Worm (Caenorhabditis elegans): ENCODE measurements around the gene nlp-35.

nlp-35 gene

DNA sequence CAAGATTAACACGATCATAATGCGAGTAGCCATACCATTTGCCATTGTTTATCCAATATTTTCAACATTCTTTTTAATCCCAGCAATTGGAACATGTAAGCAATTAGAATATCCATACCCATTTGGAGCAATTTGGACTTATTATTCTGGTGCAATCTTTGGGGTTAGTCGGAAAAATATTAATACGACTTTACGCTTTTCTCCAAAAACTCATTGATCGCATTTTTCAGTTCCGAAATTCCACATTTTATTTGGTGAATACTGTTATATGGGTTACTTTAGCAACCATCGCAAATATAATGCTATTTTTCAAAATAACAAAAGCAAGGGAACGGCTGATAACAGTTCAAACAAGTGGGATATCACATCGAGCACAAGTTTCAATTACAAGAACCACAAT, 31.9 kb downstream of the nlp-35 start:
- TF ChIP-seq ztf-18 (tag; optimal IDR thresholded peaks at IDR 0.05) (no peak), hlh-12 (tag; optimal IDR thresholded peaks at IDR 0.05) (no peak), ZK185.1 (tag; optimal IDR thresholded peaks at IDR 0.05; ENCODE audit: poor library complexity, severe bottlenecking) (no peak), nhr-27 (tag; optimal IDR thresholded peaks at IDR 0.05) (no peak), Y56A3A.18 (GFP tag; IDR thresholded peaks at IDR 0.05) (no peak), sdz-38 (tag; optimal IDR thresholded peaks at IDR 0.05) (no peak), F22D6.2 (tag; optimal IDR thresholded peaks at IDR 0.05) (no peak), ztf-26 (tag; optimal IDR thresholded peaks at IDR 0.05) (no peak), lin-26 (GFP tag; IDR thresholded peaks at IDR 0.05) (no peak), sea-2 (GFP tag; IDR thresholded peaks at IDR 0.05) (no peak), hmg-1.2 (GFP tag; IDR thresholded peaks at IDR 0.05) (no peak), ztf-22 (GFP tag; optimal IDR thresholded peaks at IDR 0.05) (no peak), rec-8 (tag; optimal IDR thresholded peaks at IDR 0.05) (no peak), madf-10 (tag; optimal IDR thresholded peaks at IDR 0.05) (no peak)

DNA sequence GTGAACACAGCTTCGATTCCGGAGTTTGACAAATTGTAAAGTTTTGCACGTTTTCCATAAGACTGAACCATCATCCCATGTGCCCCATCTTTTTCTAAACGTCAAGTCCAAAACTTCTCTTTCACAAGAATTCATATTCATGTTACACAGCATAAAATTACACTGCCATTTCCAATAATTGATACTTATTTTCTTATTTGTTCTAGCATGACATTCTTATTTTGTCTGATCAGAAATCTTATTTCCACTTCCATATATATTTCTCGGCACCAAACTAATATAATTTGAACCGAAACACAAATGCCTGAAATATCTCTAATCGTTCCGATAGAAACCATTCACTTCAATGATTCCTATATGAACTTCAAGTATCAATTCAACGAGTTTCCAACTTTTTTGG, 32.8 kb downstream of the nlp-35 start, which contains the start of gene sru-2:
sru-2 (plus strand) TSS at position 301 of the 400 bp plus-strand sequence.
- TF ChIP-seq B0019.2 (GFP tag; conservative IDR thresholded peaks at IDR 0.05): no peak
- TF ChIP-seq dox-1 (GFP tag; IDR thresholded peaks at IDR 0.05): no peak
- TF ChIP-seq C06A6.2 (GFP tag; conservative IDR thresholded peaks at IDR 0.05): no peak
- no peak for TF ChIP-seq F57C9.4 (tag; optimal IDR thresholded peaks at IDR 0.05)
- TF ChIP-seq aptf-3 (GFP tag; IDR thresholded peaks at IDR 0.05): no peak
- no peak for TF ChIP-seq attf-3 (GFP tag; conservative IDR thresholded peaks at IDR 0.05)
- no peak for TF ChIP-seq ceh-27 (GFP tag; optimal IDR thresholded peaks at IDR 0.05)
- TF ChIP-seq die-1 (tag; optimal IDR thresholded peaks at IDR 0.05): no peak
- no peak for TF ChIP-seq F22D6.2 (tag; optimal IDR thresholded peaks at IDR 0.05)
- TF ChIP-seq tlf-1 (GFP tag; optimal IDR thresholded peaks at IDR 0.05): no peak
- no peak for TF ChIP-seq gei-17 (GFP tag; optimal IDR thresholded peaks at IDR 0.05)
- TF ChIP-seq tbp1 (GFP tag; optimal IDR thresholded peaks at IDR 0.05): no peak

DNA sequence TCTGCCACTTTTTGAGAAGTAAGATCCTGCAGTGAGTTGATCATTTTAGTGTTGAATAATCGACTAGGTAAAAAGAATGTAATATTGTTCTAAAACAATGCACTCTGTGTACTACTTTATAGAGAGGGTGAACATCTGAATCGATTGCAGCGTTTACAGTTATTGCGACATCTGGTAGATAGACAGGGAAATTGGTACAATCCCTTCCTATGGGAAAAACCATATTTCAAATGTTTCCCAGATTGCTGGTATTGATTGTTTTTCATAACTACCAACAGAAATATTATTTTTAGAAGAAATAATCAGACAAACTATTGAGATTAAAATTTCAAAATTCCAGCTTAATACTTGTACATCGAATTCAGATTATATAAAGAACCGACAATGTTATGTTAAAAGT, 33.7 kb downstream of the nlp-35 start, which contains the start of gene gadr-2:
gadr-2 (minus strand) TSS at position 101 of the 400 bp plus-strand sequence.
- no peak for TF ChIP-seq somi-1 (GFP tag; optimal IDR thresholded peaks at IDR 0.05)
- TF ChIP-seq nhr-27 (tag; optimal IDR thresholded peaks at IDR 0.05): no peak

- TF ChIP-seq sea-2 (GFP tag; IDR thresholded peaks at IDR 0.05): no peak
- TF ChIP-seq F22D6.2 (tag; optimal IDR thresholded peaks at IDR 0.05): no peak
- TF ChIP-seq nfyb-1 (GFP tag; IDR thresholded peaks at IDR 0.05): no peak
- TF ChIP-seq ztf-6 (GFP tag; IDR thresholded peaks at IDR 0.05): no peak
- no peak for TF ChIP-seq Y67H2A.10 (GFP tag; conservative IDR thresholded peaks at IDR 0.05)
Observed at ce11 chrIV:9480936-9481335, 37.8 kb downstream of the nlp-35 start, which contains the start of gene cng-3. TSS of gene cng-3 (minus strand) at chrIV:9481037.

- TF ChIP-seq ccch-3 (GFP tag; optimal IDR thresholded peaks at IDR 0.05) (peak; percentile 41), Y53G8AR.9 (GFP tag; conservative IDR thresholded peaks at IDR 0.05) (no peak; the same call in 1 of the 2 replicates), ceh-40 (GFP tag; IDR thresholded peaks at IDR 0.05) (peak; percentile 90), ets-4 (GFP tag; optimal IDR thresholded peaks at IDR 0.05) (peak; percentile 88), pbrm-1 (GFP tag; IDR thresholded peaks at IDR 0.05) (no peak; the same call in none of the 2 replicates), lin-26 (GFP tag; IDR thresholded peaks at IDR 0.05) (peak; percentile 98), egl-44 (GFP tag; IDR thresholded peaks at IDR 0.05) (no peak; the same call in 1 of the 2 replicates), lin-35 (GFP tag; optimal IDR thresholded peaks at IDR 0.05) (peak in 1 of 3 experiments; percentile 7), T26A5.8 (tag; optimal IDR thresholded peaks at IDR 0.05) (peak; percentile 93), tbx-9 (tag; optimal IDR thresholded peaks at IDR 0.05; ENCODE audit: borderline replicate concordance) (peak; percentile 62), lsl-1 (GFP tag; optimal IDR thresholded peaks at IDR 0.05) (no peak), nfya-1 (tag; optimal IDR thresholded peaks at IDR 0.05; ENCODE audit: borderline replicate concordance, insufficient read depth) (no peak), let-607 (tag; optimal IDR thresholded peaks at IDR 0.05) (peak; percentile 65 to 67)
Observed at ce11 chrIV:9477135-9477928, 41.4 kb downstream of the nlp-35 start, which contains the start of gene wrt-3. TSS of gene wrt-3 (minus strand) at chrIV:9477456.

Measured in whole organism, young adult.